Worm (Caenorhabditis elegans): ENCODE measurements around the gene srg-32.

- no peak for TF ChIP-seq blmp-1 (tag; optimal IDR thresholded peaks at IDR 0.05)
- no peak for TF ChIP-seq ceh-82 (tag; optimal IDR thresholded peaks at IDR 0.05)
- no peak for TF ChIP-seq unc-130 (tag; optimal IDR thresholded peaks at IDR 0.05)
Observed at ce11 chrV:10562817-10563216, 25.8 kb downstream of the srg-32 start.
